Worm (Caenorhabditis elegans) whole organism, young adult: ENCODE data around the gene ZC416.2.
A peak's percentile ranks its signal among the peaks of the same experiment; 100 is the strongest.

Source experiments
- F39B2.1 ChIP-seq: fragments of 200-800 bp; sonication (Bioruptor generic); IDR thresholded peaks from 2 replicates; pipeline ENCODE4 v1.3.6; 2022; ENCODE audit warnings: missing genetic modification reagents, missing genetic modification characterization, missing compliant biosample characterization
- K11D2.4 ChIP-seq: fragments of 200-800 bp; sonication (Bioruptor generic); IDR thresholded peaks from 2 replicates; pipeline ENCODE4 v1.3.6; 2022; ENCODE audit warnings: missing genetic modification reagents, missing genetic modification characterization, missing compliant biosample characterization
- Y79H2A.3 ChIP-seq: fragments of 200-800 bp; sonication (Bioruptor generic); conservative IDR thresholded peaks from 2 replicates; pipeline ENCODE4 v1.3.6; 2022; ENCODE audit warnings: missing genetic modification reagents, missing genetic modification characterization, missing compliant biosample characterization
- Y95B8A.8 ChIP-seq: fragments of 200-800 bp; sonication (Bioruptor generic); IDR thresholded peaks from 2 replicates; pipeline ENCODE4 v1.3.6; 2022; ENCODE audit warnings: missing genetic modification reagents, missing genetic modification characterization, missing compliant biosample characterization
- aptf-2 ChIP-seq: fragments of 200-800 bp; sonication (Bioruptor generic); conservative IDR thresholded peaks from 2 replicates; pipeline ENCODE4 v1.3.6; 2022; ENCODE audit warnings: missing genetic modification reagents, missing genetic modification characterization, missing compliant biosample characterization
- athp-1 ChIP-seq: sonication (generic microtip); optimal IDR thresholded peaks from 2 replicates; lab custom pipeline; 2017; ENCODE audit warnings: mild to moderate bottlenecking, missing genetic modification characterization, missing compliant biosample characterization
- bed-1 ChIP-seq: fragments of 200-800 bp; sonication (Bioruptor generic); IDR thresholded peaks from 2 replicates; pipeline ENCODE4 v1.3.6; 2022; ENCODE audit warnings: missing genetic modification reagents, missing genetic modification characterization, missing compliant biosample characterization
- bed-2 ChIP-seq: fragments of 200-800 bp; sonication (Bioruptor generic); IDR thresholded peaks from 2 replicates; pipeline ENCODE4 v1.3.6; 2022; ENCODE audit warnings: missing genetic modification reagents, missing genetic modification characterization, missing compliant biosample characterization
- ccch-3 ChIP-seq: fragments of 200-800 bp; sonication (Bioruptor generic); optimal IDR thresholded peaks from 2 replicates; lab custom pipeline; 2018; ENCODE audit warnings: mild to moderate bottlenecking, missing genetic modification characterization, missing compliant biosample characterization
- cebp-1 ChIP-seq, 2 experiments: fragments of 200-800 bp in 1 of 2; sonication (Bioruptor generic) in 1 of 2; sonication (generic microtip) in 1 of 2; IDR thresholded peaks in 1 of 2; optimal IDR thresholded peaks in 1 of 2; 2 replicates each; pipeline versions ENCODE4 v1.3.6 to Lab custom; 2017 to 2022; ENCODE audit warnings: missing compliant biosample characterization in 2 of 2, missing genetic modification characterization in 2 of 2, mild to moderate bottlenecking in 1 of 2, missing genetic modification reagents in 1 of 2, moderate library complexity in 1 of 2
- ceh-40 ChIP-seq: fragments of 200-800 bp; sonication (Bioruptor generic); IDR thresholded peaks from 2 replicates; pipeline ENCODE4 v1.3.6; 2022; ENCODE audit warnings: missing genetic modification characterization, missing compliant biosample characterization
- die-1 ChIP-seq: sonication (generic microtip); optimal IDR thresholded peaks from 2 replicates; lab custom pipeline; 2016; ENCODE audit warnings: missing genotype, mild to moderate bottlenecking, missing genetic modification characterization, missing compliant biosample characterization
- dox-1 ChIP-seq: fragments of 200-800 bp; sonication (Bioruptor generic); IDR thresholded peaks from 2 replicates; pipeline ENCODE4 v1.3.6; 2022; ENCODE audit warnings: missing genetic modification reagents, missing genetic modification characterization, missing compliant biosample characterization
- egl-18 ChIP-seq: fragments of 200-800 bp; sonication (Bioruptor generic); IDR thresholded peaks from 2 replicates; pipeline ENCODE4 v1.3.6; 2022; ENCODE audit warnings: missing genetic modification reagents, missing genetic modification characterization, missing compliant biosample characterization
- egrh-3 ChIP-seq: fragments of 200-800 bp; sonication (Bioruptor generic); IDR thresholded peaks from 2 replicates; pipeline ENCODE4 v1.3.6; 2022; ENCODE audit warnings: missing genetic modification reagents, missing genetic modification characterization, missing compliant biosample characterization
- ekl-4 ChIP-seq: fragments of 200-800 bp; sonication (Bioruptor generic); IDR thresholded peaks from 2 replicates; pipeline ENCODE4 v1.3.6; 2022; ENCODE audit warnings: missing genetic modification reagents, missing genetic modification characterization, missing compliant biosample characterization
- fkh-3 ChIP-seq: sonication (generic microtip); optimal IDR thresholded peaks from 2 replicates; lab custom pipeline; 2016; ENCODE audit warnings: mild to moderate bottlenecking, missing genetic modification characterization, missing compliant biosample characterization
- hlh-12 ChIP-seq: sonication (generic microtip); optimal IDR thresholded peaks from 2 replicates; lab custom pipeline; 2016; ENCODE audit warnings: missing genetic modification characterization, missing compliant biosample characterization
- lag-1 ChIP-seq: fragments of 200-800 bp; sonication (Bioruptor generic); IDR thresholded peaks from 2 replicates; pipeline ENCODE4 v1.3.6; 2022; ENCODE audit warnings: missing genetic modification reagents, missing genetic modification characterization, missing compliant biosample characterization
- lin-35 ChIP-seq, 3 experiments: fragments of 150-350 bp in 2 of 3; sonication (generic microtip) in 1 of 3; optimal IDR thresholded peaks; 2 replicates each; lab custom pipeline; 2014 to 2018; ENCODE audit warnings: missing biosample characterization in 3 of 3, missing genetic modification characterization in 3 of 3, missing genetic modification reagents in 3 of 3
- lir-1 ChIP-seq: fragments of 200-800 bp; sonication (Bioruptor generic); conservative IDR thresholded peaks from 2 replicates; pipeline ENCODE4 v1.3.6; 2022; ENCODE audit warnings: missing genetic modification reagents, missing genetic modification characterization, missing compliant biosample characterization
- mcd-1 ChIP-seq: fragments of 200-800 bp; sonication (Bioruptor generic); IDR thresholded peaks from 2 replicates; pipeline ENCODE4 v1.3.6; 2022; ENCODE audit warnings: missing genetic modification reagents, missing genetic modification characterization, missing compliant biosample characterization
- mes-4 ChIP-seq: sonication (generic microtip); optimal IDR thresholded peaks from 2 replicates; lab custom pipeline; 2016; ENCODE audit warnings: missing genotype, missing genetic modification characterization, missing compliant biosample characterization
- nhr-120 ChIP-seq: fragments of 200-800 bp; sonication (Bioruptor generic); IDR thresholded peaks from 2 replicates; pipeline ENCODE4 v1.3.6; 2022; ENCODE audit warnings: missing genetic modification characterization, missing compliant biosample characterization
- nhr-27 ChIP-seq: fragments of 200-800 bp; sonication (Bioruptor generic); optimal IDR thresholded peaks from 2 replicates; lab custom pipeline; 2018; ENCODE audit warnings: mild to moderate bottlenecking, missing genetic modification characterization, moderate library complexity, missing compliant biosample characterization
- pbrm-1 ChIP-seq: fragments of 200-800 bp; sonication (Bioruptor generic); IDR thresholded peaks from 2 replicates; pipeline ENCODE4 v1.3.6; 2022; ENCODE audit warnings: missing genetic modification reagents, missing genetic modification characterization, missing compliant biosample characterization
- rcor-1 ChIP-seq: fragments of 200-800 bp; sonication (Bioruptor generic); IDR thresholded peaks from 2 replicates; pipeline ENCODE4 v1.3.6; 2022; ENCODE audit warnings: missing genetic modification reagents, missing genetic modification characterization, missing compliant biosample characterization
- snpc-1.1 ChIP-seq: sonication (generic microtip); optimal IDR thresholded peaks from 2 replicates; lab custom pipeline; 2017; ENCODE audit warnings: missing genetic modification characterization, mild to moderate bottlenecking, missing compliant biosample characterization, antibody characterized with exemption, moderate library complexity, missing genotype, missing genetic modification reagents; ENCODE audit not compliant: insufficient read depth
- snpc-1.3 ChIP-seq: sonication (generic microtip); optimal IDR thresholded peaks from 2 replicates; lab custom pipeline; 2017; ENCODE audit warnings: missing genetic modification characterization, mild to moderate bottlenecking, missing compliant biosample characterization, antibody characterized with exemption, moderate library complexity, missing genotype, missing genetic modification reagents; ENCODE audit not compliant: insufficient read depth
- tbp1 ChIP-seq: fragments of 200-800 bp; sonication (Bioruptor generic); optimal IDR thresholded peaks from 2 replicates; lab custom pipeline; 2018; ENCODE audit warnings: mild to moderate bottlenecking, missing genetic modification characterization, missing compliant biosample characterization
- tlf-1 ChIP-seq: fragments of 200-800 bp; sonication (Bioruptor generic); optimal IDR thresholded peaks from 2 replicates; lab custom pipeline; 2018; ENCODE audit warnings: mild to moderate bottlenecking, missing genetic modification characterization, missing compliant biosample characterization
- unc-130 ChIP-seq: sonication (generic microtip); optimal IDR thresholded peaks from 2 replicates; lab custom pipeline; 2016; ENCODE audit warnings: missing genetic modification reagents, missing genetic modification characterization, missing compliant biosample characterization
- zfh-2 ChIP-seq: fragments of 200-800 bp; sonication (Bioruptor generic); conservative IDR thresholded peaks from 2 replicates; pipeline ENCODE4 v1.3.6; 2022; ENCODE audit warnings: missing genetic modification reagents, missing genetic modification characterization, missing compliant biosample characterization
- ztf-26 ChIP-seq: sonication (generic microtip); optimal IDR thresholded peaks from 2 replicates; lab custom pipeline; 2017; ENCODE audit warnings: missing genetic modification characterization, missing compliant biosample characterization

The ZC416.2 gene

DNA sequence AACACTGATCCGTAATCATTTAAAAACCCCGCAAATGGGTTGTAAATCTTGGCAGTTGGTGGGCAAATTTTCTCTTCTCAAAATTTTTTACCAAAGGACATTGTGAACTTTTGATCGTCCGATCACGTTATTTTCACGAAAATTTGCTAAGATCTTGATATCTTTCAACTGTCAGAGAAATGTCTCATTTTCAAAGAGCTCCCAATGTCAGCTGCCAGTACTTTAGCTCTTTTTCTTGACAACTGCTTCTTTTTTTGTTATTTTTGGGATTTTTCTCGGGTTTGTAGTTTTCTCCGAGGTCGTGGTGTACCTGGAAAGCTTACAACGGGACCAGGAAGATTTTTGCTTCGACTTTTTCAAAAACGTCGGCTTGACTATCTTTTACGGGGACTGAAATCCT, 22.5 kb downstream of the ZC416.2 start:
- TF ChIP-seq nhr-120 (GFP tag; lab: Robert Waterston, UW) (no peak), ztf-26 (tag; lab: Kevin White, UChicago) (no peak), snpc-1.1 (tag; lab: Kevin White, UChicago) (no peak), K11D2.4 (GFP tag; lab: Robert Waterston, UW) (no peak), ccch-3 (GFP tag; lab: Kevin White, UChicago) (no peak), ceh-40 (GFP tag; lab: Robert Waterston, UW) (no peak), bed-2 (no peak), Y95B8A.8 (no peak), cebp-1 (GFP tag; IDR thresholded peaks at IDR 0.05; lab: Robert Waterston, UW) (no peak), cebp-1 (tag; optimal IDR thresholded peaks at IDR 0.05; lab: Kevin White, UChicago) (no peak), die-1 (tag; lab: Kevin White, UChicago) (no peak), pbrm-1 (GFP tag; lab: Robert Waterston, UW) (no peak)

DNA sequence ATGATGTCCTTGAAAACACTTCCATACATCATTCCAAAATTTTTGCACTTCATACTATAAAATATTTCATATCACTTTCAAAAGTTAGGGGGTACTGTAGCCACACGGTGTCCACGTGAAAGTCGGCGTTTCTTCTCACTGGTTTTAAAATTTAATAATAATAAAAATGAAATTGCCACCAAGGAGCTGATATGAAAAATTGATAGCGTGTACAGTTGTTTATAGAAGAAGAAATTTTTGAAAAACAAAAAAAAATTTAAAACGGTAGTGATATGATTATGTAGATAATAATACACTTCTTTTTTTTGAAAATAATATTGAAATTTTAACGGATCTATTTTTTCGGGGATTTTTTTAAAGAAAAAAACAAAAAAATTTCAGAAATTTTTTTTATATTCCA, 26.5 kb downstream of the ZC416.2 start:
- TF ChIP-seq egrh-3, result no peak
- TF ChIP-seq hlh-12 (tag; lab: Kevin White, UChicago), result no peak
- no peak for TF ChIP-seq F39B2.1

ce11 chrIV:3661117-3661634, 27.8 kb downstream of the ZC416.2 start:
- TF ChIP-seq ztf-26 (tag; lab: Kevin White, UChicago) (no peak), rcor-1 (GFP tag; lab: Robert Waterston, UW) (no peak), lin-35 (GFP tag; optimal IDR thresholded peaks at IDR 0.05; lab: Kevin White, UChicago) (no peak), bed-1 (GFP tag; lab: Robert Waterston, UW) (no peak), snpc-1.3 (no peak), mcd-1 (GFP tag; lab: Robert Waterston, UW) (no peak), dox-1 (no peak), lir-1 (GFP tag; lab: Robert Waterston, UW) (no peak)

ce11 chrIV:3662863-3663262, 29.4 kb downstream of the ZC416.2 start:
- TF ChIP-seq tlf-1 (GFP tag; lab: Kevin White, UChicago), result no peak
- TF ChIP-seq Y79H2A.3 (GFP tag; lab: Robert Waterston, UW), result no peak
- peak; percentile 68 for TF ChIP-seq zfh-2 (GFP tag; lab: Robert Waterston, UW)
- TF ChIP-seq ekl-4, result no peak
- no peak for TF ChIP-seq aptf-2
- peak; percentile 28; the same call in 1 of the 2 replicates for TF ChIP-seq egrh-3
- TF ChIP-seq nhr-27, result no peak
- TF ChIP-seq lag-1 (GFP tag; lab: Robert Waterston, UW), result no peak
- no peak for TF ChIP-seq fkh-3
- no peak for TF ChIP-seq tbp1 (GFP tag; lab: Kevin White, UChicago)

- no peak for TF ChIP-seq mes-4 (tag; lab: Kevin White, UChicago)
- TF ChIP-seq athp-1 (tag; lab: Kevin White, UChicago), result no peak
- TF ChIP-seq unc-130 (GFP tag; lab: Kevin White, UChicago), result no peak
- TF ChIP-seq dox-1, result no peak
- TF ChIP-seq zfh-2 (GFP tag; lab: Robert Waterston, UW), result peak; percentile 69
- no peak for TF ChIP-seq egl-18 (GFP tag; lab: Robert Waterston, UW)
Observed at ce11 chrIV:3665089-3665488, 31.7 kb downstream of the ZC416.2 start.
